Fruit fly (Drosophila melanogaster): ENCODE data around the gene CG6696.
A peak's percentile ranks its signal among the peaks of the same experiment; 100 is the strongest.

The CG6696 gene

dm6 chrX:18645720-18646213 lies 16.2 kb downstream of the CG6696 start (continued):
- TF ChIP-seq CG8281 (tag; optimal IDR thresholded peaks at IDR 0.05) (no peak), CG8944 (GFP tag; optimal IDR thresholded peaks at IDR 0.05) (no peak), corto (GFP tag; optimal IDR thresholded peaks at IDR 0.05) (no peak), CG15479 (GFP tag; optimal IDR thresholded peaks at IDR 0.05) (no peak), Lhr (GFP tag; optimal IDR thresholded peaks at IDR 0.05) (no peak), mirr (GFP tag; optimal IDR thresholded peaks at IDR 0.05) (peak; percentile 19), CG7987 (GFP tag; optimal IDR thresholded peaks at IDR 0.05) (peak; percentile 65), Nf-YA (GFP tag; IDR thresholded peaks at IDR 0.05) (no peak), Usf (GFP tag; optimal IDR thresholded peaks at IDR 0.05) (no peak), cwo (GFP tag; optimal IDR thresholded peaks at IDR 0.05) (peak; percentile 9), crc (GFP tag; optimal IDR thresholded peaks at IDR 0.05) (no peak), Neu2 (GFP tag; optimal IDR thresholded peaks at IDR 0.05; ENCODE audit: borderline replicate concordance) (no peak), pnt (GFP tag; optimal IDR thresholded peaks at IDR 0.05) (peak; percentile 43), Sry-β (GFP tag; optimal IDR thresholded peaks at IDR 0.05) (no peak), CG3163 (GFP tag; optimal IDR thresholded peaks at IDR 0.05) (no peak), dpn (GFP tag; optimal IDR thresholded peaks at IDR 0.05) (peak; percentile 25 to 52), bsh (GFP tag; optimal IDR thresholded peaks at IDR 0.05) (peak; percentile 39 to 68), CG9932 (GFP tag; IDR thresholded peaks at IDR 0.05) (peak; percentile 38), dmrt11E (tag; optimal IDR thresholded peaks at IDR 0.05) (peak; percentile 57), slbo (GFP tag; IDR thresholded peaks at IDR 0.05) (peak; percentile 53), CG10366 (GFP tag; IDR thresholded peaks at IDR 0.05) (peak; percentile 41), sqz (GFP tag; optimal IDR thresholded peaks at IDR 0.05) (no peak), luna (GFP tag; optimal IDR thresholded peaks at IDR 0.05) (no peak), CG12744 (GFP tag; optimal IDR thresholded peaks at IDR 0.05) (no peak), CG1602 (GFP tag; optimal IDR thresholded peaks at IDR 0.05) (peak; percentile 50), Kr (GFP tag; optimal IDR thresholded peaks at IDR 0.05) (no peak), CG6854 (GFP tag; optimal IDR thresholded peaks at IDR 0.05) (no peak), CG6813 (GFP tag; optimal IDR thresholded peaks at IDR 0.05) (peak; percentile 83), Xbp1 (GFP tag; optimal IDR thresholded peaks at IDR 0.05) (peak; percentile 64), CG7839 (tag; optimal IDR thresholded peaks at IDR 0.05) (peak; percentile 72), CG18764 (GFP tag; optimal IDR thresholded peaks at IDR 0.05) (peak; percentile 41), org-1 (GFP tag; optimal IDR thresholded peaks at IDR 0.05) (peak; percentile 65), CG9437 (GFP tag; optimal IDR thresholded peaks at IDR 0.05) (peak; percentile 48), Scr (GFP tag; IDR thresholded peaks at IDR 0.05; ENCODE audit: partially characterized antibody) (no peak), tx (GFP tag; optimal IDR thresholded peaks at IDR 0.05) (no peak), CG4328 (GFP tag; optimal IDR thresholded peaks at IDR 0.05) (no peak), Drgx (GFP tag; IDR thresholded peaks at IDR 0.05) (peak; percentile 54), Blimp-1 (GFP tag; optimal IDR thresholded peaks at IDR 0.05) (peak; percentile 66), Dp (GFP tag; optimal IDR thresholded peaks at IDR 0.05) (no peak), CG13123 (GFP tag; optimal IDR thresholded peaks at IDR 0.05) (no peak), CG4707 (GFP tag; optimal IDR thresholded peaks at IDR 0.05) (peak; percentile 39), Optix (GFP tag; IDR thresholded peaks at IDR 0.05) (no peak), Dad (GFP tag; optimal IDR thresholded peaks at IDR 0.05) (peak; percentile 44), CG2889 (GFP tag; IDR thresholded peaks at IDR 0.05) (0 out of 3 replicates have a peak, but pooled peaks have one; percentile 5), Jarid2 (GFP tag; optimal IDR thresholded peaks at IDR 0.05) (no peak), Lim3 (GFP tag; IDR thresholded peaks at IDR 0.05) (no peak), da (GFP tag; optimal IDR thresholded peaks at IDR 0.05) (no peak), prd (optimal IDR thresholded peaks at IDR 0.05) (no peak), prd (GFP tag; IDR thresholded peaks at IDR 0.05) (peak; percentile 65; the same call in 2 of the 3 replicates), rib (GFP tag; IDR thresholded peaks at IDR 0.05) (peak; percentile 58; the same call in 1 of the 2 replicates), CG30020 (tag; optimal IDR thresholded peaks at IDR 0.05) (no peak)

All from whole organism, embryonic.